Comparison of ENCODE assay signal across 4 worm cellular contexts in genomic region chrIV:16501855-16502254, ce11.
A peak's percentile ranks its signal among the peaks of the same experiment; 100 is the strongest.
TF ChIP-seq lines count a peak whose summit lies in the region.

No protein-coding gene starts in this region.

TF ChIP-seq in whole organism, L1 larva, 84 proteins besides CTCF, POLR2A, EP300 and RAD21 (continued from another document):
- no peak for TF ChIP-seq ceh-63 (GFP tag; optimal IDR thresholded peaks at IDR 0.05; lab: Kevin White, UChicago)
- no peak for TF ChIP-seq zip-4 (GFP tag; optimal IDR thresholded peaks at IDR 0.05; lab: Kevin White, UChicago)
- TF ChIP-seq fkh-4 (tag; optimal IDR thresholded peaks at IDR 0.05; lab: Kevin White, UChicago; ENCODE audit: borderline replicate concordance) = peak; percentile 51
- peak; percentile 21 for TF ChIP-seq unc-86 (tag; optimal IDR thresholded peaks at IDR 0.05; lab: Kevin White, UChicago)
- peak; percentile 41 for TF ChIP-seq nhr-77 (tag; optimal IDR thresholded peaks at IDR 0.05; lab: Kevin White, UChicago)
- TF ChIP-seq snu-23 (GFP tag; optimal IDR thresholded peaks at IDR 0.05; lab: Kevin White, UChicago) = peak; percentile 61
- peak; percentile 85 for TF ChIP-seq lin-14 (GFP tag; optimal IDR thresholded peaks at IDR 0.05; lab: Kevin White, UChicago)
- peak in 1 of 2 experiments; percentile 35 for TF ChIP-seq egl-27 (tag; optimal IDR thresholded peaks at IDR 0.05; lab: Kevin White, UChicago)
- peak; percentile 15 for TF ChIP-seq isw-1 (GFP tag; IDR thresholded peaks at IDR 0.05; lab: Robert Waterston, UW)
- peak; percentile 17 for TF ChIP-seq nhr-20 (tag; optimal IDR thresholded peaks at IDR 0.05; lab: Kevin White, UChicago)
- peak; percentile 82 for TF ChIP-seq dsc-1 (tag; optimal IDR thresholded peaks at IDR 0.05; lab: Kevin White, UChicago)
- TF ChIP-seq unc-30 (tag; optimal IDR thresholded peaks at IDR 0.05; lab: Kevin White, UChicago) = no peak
- TF ChIP-seq lin-35 (GFP tag; optimal IDR thresholded peaks at IDR 0.05; lab: Kevin White, UChicago) = peak; percentile 8 to 62

TF ChIP-seq in whole organism, L2 larva, 48 proteins besides CTCF, POLR2A, EP300 and RAD21 (continued from another document):
- TF ChIP-seq aly-2 (tag; optimal IDR thresholded peaks at IDR 0.05; lab: Kevin White, UChicago) (no peak), lin-13 (GFP tag; optimal IDR thresholded peaks at IDR 0.05; lab: Kevin White, UChicago) (peak; percentile 53), lsy-2 (tag; optimal IDR thresholded peaks at IDR 0.05; lab: Kevin White, UChicago) (peak in 1 of 2 experiments; percentile 57), fos-1 (tag; optimal IDR thresholded peaks at IDR 0.05; lab: Kevin White, UChicago) (peak; percentile 84), dmd-4 (tag; optimal IDR thresholded peaks at IDR 0.05; lab: Kevin White, UChicago) (no peak), nhr-11 (tag; optimal IDR thresholded peaks at IDR 0.05; lab: Kevin White, UChicago) (no peak), crh-2 (tag; optimal IDR thresholded peaks at IDR 0.05; lab: Kevin White, UChicago) (peak; percentile 29), Y55F3AM.14 (GFP tag; optimal IDR thresholded peaks at IDR 0.05; lab: Kevin White, UChicago) (no peak), ceh-16 (tag; optimal IDR thresholded peaks at IDR 0.05; lab: Kevin White, UChicago) (no peak), elt-3 (tag; optimal IDR thresholded peaks at IDR 0.05; lab: Kevin White, UChicago) (no peak), sma-9 (GFP tag; optimal IDR thresholded peaks at IDR 0.05; lab: Kevin White, UChicago) (peak; percentile 48), sma-9 (tag; optimal IDR thresholded peaks at IDR 0.05; lab: Kevin White, UChicago) (no peak), nhr-23 (tag; optimal IDR thresholded peaks at IDR 0.05; lab: Kevin White, UChicago) (no peak)

TF ChIP-seq in whole organism, L4 larva, 104 proteins besides CTCF, POLR2A, EP300 and RAD21 (continued from another document):
- TF ChIP-seq mes-2 (tag; optimal IDR thresholded peaks at IDR 0.05; lab: Kevin White, UChicago; ENCODE audit: poor library complexity, severe bottlenecking) (peak; percentile 74), aly-2 (tag; optimal IDR thresholded peaks at IDR 0.05; lab: Kevin White, UChicago) (no peak), nhr-10 (tag; optimal IDR thresholded peaks at IDR 0.05; lab: Kevin White, UChicago) (no peak), ZK546.5 (tag; optimal IDR thresholded peaks at IDR 0.05; lab: Kevin White, UChicago) (no peak), hmg-1.1 (GFP tag; IDR thresholded peaks at IDR 0.05; lab: Robert Waterston, UW) (peak; percentile 56), pqm-1 (tag; optimal IDR thresholded peaks at IDR 0.05; lab: Kevin White, UChicago) (peak; percentile 81), hlh-11 (tag; optimal IDR thresholded peaks at IDR 0.05; lab: Kevin White, UChicago) (peak; percentile 88), dpl-1 (GFP tag; optimal IDR thresholded peaks at IDR 0.05; lab: Kevin White, UChicago) (peak; percentile 45), daf-8 (GFP tag; IDR thresholded peaks at IDR 0.05; lab: Robert Waterston, UW) (no peak), tra-1 (GFP tag; IDR thresholded peaks at IDR 0.05; lab: Robert Waterston, UW) (peak; percentile 66; the same call in 1 of the 2 replicates), R02D3.7 (tag; optimal IDR thresholded peaks at IDR 0.05; lab: Kevin White, UChicago) (no peak), mep-1 (tag; optimal IDR thresholded peaks at IDR 0.05; lab: Kevin White, UChicago) (peak; percentile 61), pha-4 (GFP tag; IDR thresholded peaks at IDR 0.05; lab: Robert Waterston, UW) (peak; percentile 59; the same call in 1 of the 2 replicates), pha-4 (tag; optimal IDR thresholded peaks at IDR 0.05; lab: Kevin White, UChicago) (no peak), nhr-41 (GFP tag; IDR thresholded peaks at IDR 0.05; lab: Robert Waterston, UW) (0 out of 2 replicates have a peak, but pooled peaks have one; percentile 41), attf-4 (tag; optimal IDR thresholded peaks at IDR 0.05; lab: Kevin White, UChicago) (no peak), nhr-111 (GFP tag; optimal IDR thresholded peaks at IDR 0.05; lab: Kevin White, UChicago) (no peak), ama-1 (optimal IDR thresholded peaks at IDR 0.05; lab: Kevin White, UChicago) (peak; percentile 8), mxl-3 (GFP tag; optimal IDR thresholded peaks at IDR 0.05; lab: Kevin White, UChicago) (peak; percentile 22), unc-130 (GFP tag; optimal IDR thresholded peaks at IDR 0.05; lab: Kevin White, UChicago) (no peak), T26A8.4 (GFP tag; IDR thresholded peaks at IDR 0.05; lab: Robert Waterston, UW) (peak; percentile 55; the same call in 1 of the 2 replicates), Y105C5A.15 (GFP tag; IDR thresholded peaks at IDR 0.05; lab: Robert Waterston, UW) (no peak), unc-62 (GFP tag; optimal IDR thresholded peaks at IDR 0.05 in 1 of 2; lab: Kevin White, UChicago) (peak in 1 of 2 experiments; percentile 9), unc-62 (tag; optimal IDR thresholded peaks at IDR 0.05; lab: Kevin White, UChicago) (no peak), lin-13 (GFP tag; optimal IDR thresholded peaks at IDR 0.05; lab: Kevin White, UChicago) (peak; percentile 9), lin-1 (GFP tag; IDR thresholded peaks at IDR 0.05; lab: Robert Waterston, UW) (0 out of 2 replicates have a peak, but pooled peaks have one; percentile 37), gei-8 (GFP tag; optimal IDR thresholded peaks at IDR 0.05; lab: Kevin White, UChicago) (no peak), zag-1 (tag; optimal IDR thresholded peaks at IDR 0.05; lab: Kevin White, UChicago) (no peak), dmd-9 (GFP tag; IDR thresholded peaks at IDR 0.05; lab: Robert Waterston, UW) (no peak), zip-2 (tag; optimal IDR thresholded peaks at IDR 0.05; lab: Kevin White, UChicago) (no peak), cey-2 (tag; optimal IDR thresholded peaks at IDR 0.05; lab: Kevin White, UChicago; ENCODE audit: borderline replicate concordance, insufficient read depth) (no peak), spr-1 (tag; optimal IDR thresholded peaks at IDR 0.05; lab: Kevin White, UChicago) (peak; percentile 33), jun-1 (tag; optimal IDR thresholded peaks at IDR 0.05; lab: Kevin White, UChicago) (no peak), egl-27 (tag; optimal IDR thresholded peaks at IDR 0.05; lab: Kevin White, UChicago) (no peak), ceh-62 (tag; optimal IDR thresholded peaks at IDR 0.05; lab: Kevin White, UChicago) (no peak), daf-19 (GFP tag; conservative IDR thresholded peaks at IDR 0.05; lab: Robert Waterston, UW) (no peak), nhr-11 (tag; optimal IDR thresholded peaks at IDR 0.05; lab: Kevin White, UChicago) (no peak), ceh-20 (GFP tag; IDR thresholded peaks at IDR 0.05; lab: Robert Waterston, UW) (no peak), snpc-1.2 (GFP tag; IDR thresholded peaks at IDR 0.05; lab: Robert Waterston, UW) (no peak; the same call in 1 of the 2 replicates), lir-3 (tag; optimal IDR thresholded peaks at IDR 0.05; lab: Kevin White, UChicago) (no peak), F10B5.3 (tag; optimal IDR thresholded peaks at IDR 0.05; lab: Kevin White, UChicago) (no peak), lin-29 (GFP tag; IDR thresholded peaks at IDR 0.05; lab: Robert Waterston, UW) (no peak), hif-1 (tag; optimal IDR thresholded peaks at IDR 0.05; lab: Kevin White, UChicago) (peak in 1 of 2 experiments; percentile 77), lin-38 (GFP tag; IDR thresholded peaks at IDR 0.05; lab: Robert Waterston, UW) (peak; percentile 43; the same call in 1 of the 2 replicates), lsy-2 (tag; optimal IDR thresholded peaks at IDR 0.05; lab: Kevin White, UChicago) (peak in 1 of 2 experiments; percentile 68), zfp-2 (tag; optimal IDR thresholded peaks at IDR 0.05; lab: Kevin White, UChicago) (no peak), Y48G9A.11 (GFP tag; IDR thresholded peaks at IDR 0.05; lab: Robert Waterston, UW) (no peak), spr-3 (GFP tag; optimal IDR thresholded peaks at IDR 0.05; lab: Kevin White, UChicago) (no peak)
TF ChIP-seq in whole organism, L4 larva: peak in this region for 34.

TF ChIP-seq in whole organism, young adult, 124 proteins besides CTCF, POLR2A, EP300 and RAD21 (continued from another document):
- TF ChIP-seq attf-5 (GFP tag; optimal IDR thresholded peaks at IDR 0.05; lab: Kevin White, UChicago) = peak; percentile 36
- TF ChIP-seq ceh-79 (tag; optimal IDR thresholded peaks at IDR 0.05; lab: Kevin White, UChicago) = no peak
- TF ChIP-seq athp-1 (tag; optimal IDR thresholded peaks at IDR 0.05; lab: Kevin White, UChicago) = peak; percentile 8
- TF ChIP-seq Y56A3A.18 (GFP tag; IDR thresholded peaks at IDR 0.05; lab: Robert Waterston, UW) = no peak
- TF ChIP-seq madf-3 (GFP tag; IDR thresholded peaks at IDR 0.05; lab: Robert Waterston, UW) = 0 out of 2 replicates have a peak, but pooled peaks have one; percentile 6
- no peak for TF ChIP-seq F23B12.7 (tag; optimal IDR thresholded peaks at IDR 0.05; lab: Kevin White, UChicago; ENCODE audit: insufficient read depth)
- no peak for TF ChIP-seq tlf-1 (GFP tag; optimal IDR thresholded peaks at IDR 0.05; lab: Kevin White, UChicago)
- no peak for TF ChIP-seq attf-3 (GFP tag; conservative IDR thresholded peaks at IDR 0.05; lab: Robert Waterston, UW)
- TF ChIP-seq C06A6.2 (GFP tag; conservative IDR thresholded peaks at IDR 0.05; lab: Robert Waterston, UW) = no peak
- TF ChIP-seq cebp-2 (GFP tag; IDR thresholded peaks at IDR 0.05; lab: Robert Waterston, UW) = no peak
- no peak for TF ChIP-seq ztf-18 (tag; optimal IDR thresholded peaks at IDR 0.05; lab: Kevin White, UChicago)
- TF ChIP-seq madf-8 (GFP tag; conservative IDR thresholded peaks at IDR 0.05; lab: Robert Waterston, UW) = no peak
- TF ChIP-seq akir-1 (GFP tag; optimal IDR thresholded peaks at IDR 0.05; lab: Kevin White, UChicago) = no peak
- no peak for TF ChIP-seq F39B2.1 (GFP tag; IDR thresholded peaks at IDR 0.05; lab: Robert Waterston, UW)
- no peak for TF ChIP-seq mxl-1 (tag; optimal IDR thresholded peaks at IDR 0.05; lab: Kevin White, UChicago)
- TF ChIP-seq nfya-2 (GFP tag; IDR thresholded peaks at IDR 0.05; lab: Robert Waterston, UW) = no peak
- no peak for TF ChIP-seq ztf-22 (GFP tag; optimal IDR thresholded peaks at IDR 0.05; lab: Kevin White, UChicago)
